Fruit fly (Drosophila melanogaster) whole organism, pupa: Measurements from ENCODE around the gene CG18063.

ENCODE experiments used
- CG10348 ChIP-seq: fragments of 200-800 bp; sonication (Bioruptor generic); IDR thresholded peaks from 2 replicates; pipeline ENCODE4 v1.3.6; 2022; ENCODE audit warnings: missing biosample characterization, missing genetic modification characterization
- CG12605 ChIP-seq: fragments of 200-800 bp; sonication (Bioruptor generic); IDR thresholded peaks from 2 replicates; pipeline ENCODE4 v1.3.6; 2022; ENCODE audit warnings: missing biosample characterization, missing genetic modification characterization
- CG13204 ChIP-seq: fragments of 200-800 bp; sonication (Bioruptor generic); optimal IDR thresholded peaks from 2 replicates; lab custom pipeline; 2018; ENCODE audit warnings: missing biosample characterization, mild to moderate bottlenecking, missing genetic modification characterization, moderate library complexity
- CG14655 ChIP-seq: fragments of 200-800 bp; sonication (Bioruptor generic); optimal IDR thresholded peaks from 3 replicates; lab custom pipeline; 2017; ENCODE audit warnings: mild to moderate bottlenecking, missing biosample characterization, missing genetic modification reagents, missing genetic modification characterization
- CG15710 ChIP-seq: fragments of 200-800 bp; sonication (Bioruptor generic); optimal IDR thresholded peaks from 2 replicates; lab custom pipeline; 2018; ENCODE audit warnings: missing biosample characterization, mild to moderate bottlenecking, missing genetic modification characterization, moderate library complexity
- CG17806 ChIP-seq: fragments of 200-800 bp; sonication (Bioruptor generic); optimal IDR thresholded peaks from 2 replicates; lab custom pipeline; 2018; ENCODE audit warnings: missing biosample characterization, mild to moderate bottlenecking, missing genetic modification characterization, moderate library complexity
- CG32121 ChIP-seq: fragments of 200-800 bp; sonication (Bioruptor generic); IDR thresholded peaks from 2 replicates; pipeline ENCODE4 v1.3.6; 2022; ENCODE audit warnings: missing biosample characterization, missing genetic modification characterization
- CG34367 ChIP-seq: fragments of 200-800 bp; sonication (Bioruptor generic); optimal IDR thresholded peaks from 2 replicates; lab custom pipeline; 2018; ENCODE audit warnings: missing biosample characterization, mild to moderate bottlenecking, missing genetic modification characterization
- CG4496 ChIP-seq: fragments of 200-800 bp; sonication (Bioruptor generic); IDR thresholded peaks from 3 replicates; pipeline ENCODE4 v1.3.6; 2022; ENCODE audit warnings: missing biosample characterization, missing genetic modification characterization
- CG8159 ChIP-seq: fragments of 200-800 bp; sonication (Bioruptor generic); optimal IDR thresholded peaks from 3 replicates; lab custom pipeline; 2018; ENCODE audit warnings: missing biosample characterization, mild to moderate bottlenecking, missing genetic modification characterization, moderate library complexity
- CG8301 ChIP-seq: fragments of 200-800 bp; sonication (Bioruptor generic); optimal IDR thresholded peaks from 2 replicates; lab custom pipeline; 2018; ENCODE audit warnings: missing biosample characterization, mild to moderate bottlenecking, missing genetic modification characterization
- CG9948 ChIP-seq: fragments of 200-800 bp; sonication (Bioruptor generic); optimal IDR thresholded peaks from 2 replicates; lab custom pipeline; 2018; ENCODE audit warnings: missing biosample characterization, mild to moderate bottlenecking, missing genetic modification characterization, moderate library complexity
- D1 ChIP-seq: fragments of 200-800 bp; sonication (Bioruptor generic); optimal IDR thresholded peaks from 2 replicates; lab custom pipeline; 2018; ENCODE audit warnings: missing biosample characterization, mild to moderate bottlenecking, missing genetic modification characterization, moderate library complexity
- EcR ChIP-seq: fragments of 200-800 bp; sonication (Bioruptor generic); optimal IDR thresholded peaks from 3 replicates; lab custom pipeline; 2019; ENCODE audit warnings: missing biosample characterization, missing genetic modification characterization, mild to moderate bottlenecking, moderate library complexity, missing genetic modification reagents
- Ets98B ChIP-seq: fragments of 200-800 bp; sonication (Bioruptor generic); IDR thresholded peaks from 2 replicates; pipeline ENCODE4 v1.3.6; 2022; ENCODE audit warnings: missing biosample characterization, missing genetic modification characterization
- Pif1A ChIP-seq: fragments of 200-800 bp; sonication (Bioruptor generic); optimal IDR thresholded peaks from 3 replicates; lab custom pipeline; 2016; ENCODE audit warnings: missing biosample characterization, missing genetic modification characterization
- Pif1B ChIP-seq: fragments of 200-800 bp; sonication (Bioruptor generic); optimal IDR thresholded peaks from 3 replicates; lab custom pipeline; 2016; ENCODE audit warnings: missing biosample characterization, missing genetic modification characterization
- Snoo ChIP-seq: fragments of 200-800 bp; sonication (Bioruptor generic); optimal IDR thresholded peaks from 3 replicates; lab custom pipeline; 2017; ENCODE audit warnings: missing biosample characterization, mild to moderate bottlenecking, missing genetic modification characterization, inconsistent platforms
- fd96Ca ChIP-seq: fragments of 200-800 bp; sonication (Bioruptor generic); IDR thresholded peaks from 3 replicates; pipeline ENCODE4 v1.3.6; 2022; ENCODE audit warnings: missing biosample characterization, missing genetic modification characterization
- gl ChIP-seq: fragments of 200-800 bp; sonication (Bioruptor generic); optimal IDR thresholded peaks from 2 replicates; lab custom pipeline; 2018; ENCODE audit warnings: missing biosample characterization, mild to moderate bottlenecking, missing genetic modification characterization
- rn ChIP-seq: fragments of 200-800 bp; sonication (Bioruptor generic); IDR thresholded peaks from 2 replicates; pipeline ENCODE4 v1.3.6; 2022; ENCODE audit warnings: missing biosample characterization, missing genetic modification characterization

The CG18063 gene

dm6 chr2L:15923095-15923494, 34.6 kb upstream of the CG18063 start, which contains the start of gene CG4793:
TSS of gene CG4793 (plus strand) at chr2L:15923395.
- TF ChIP-seq Ets98B, result no peak
- no peak for TF ChIP-seq CG8159 (tag; lab: Kevin White, UChicago)
- TF ChIP-seq CG15710 (tag; lab: Kevin White, UChicago), result no peak
- TF ChIP-seq CG4496 (GFP tag; lab: Robert Waterston, UW), result no peak
- no peak for TF ChIP-seq Pif1A (GFP tag; lab: Kevin White, UChicago)
- no peak for TF ChIP-seq CG13204 (GFP tag; lab: Kevin White, UChicago)

dm6 chr2L:15936138-15936537, 21.5 kb upstream of the CG18063 start:
- no peak for TF ChIP-seq rn (GFP tag; lab: Robert Waterston, UW)
- no peak for TF ChIP-seq Pif1B (GFP tag; lab: Kevin White, UChicago)
- TF ChIP-seq Snoo, result no peak

DNA sequence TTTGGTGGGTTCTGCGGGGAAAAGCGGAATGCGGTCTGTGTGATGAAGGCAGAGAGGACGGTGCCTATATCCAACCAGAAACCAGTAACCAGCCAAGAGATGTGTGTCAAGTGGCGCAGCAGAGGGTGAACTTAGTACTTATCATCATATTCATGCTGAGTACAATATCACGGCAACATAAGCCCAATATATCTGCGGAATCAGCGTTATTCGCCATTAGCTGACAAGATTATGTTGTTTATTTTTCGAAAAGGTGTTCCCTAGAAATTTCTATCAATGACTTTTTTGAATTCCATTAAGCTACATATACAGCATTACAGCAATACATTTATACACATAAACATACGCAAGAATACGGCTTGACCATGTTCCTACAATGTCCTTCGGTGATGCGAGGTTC, 16.5 kb upstream of the CG18063 start, which contains the start of gene CG12448:
TSS of gene CG12448 (plus strand) at position 301 of the 400 bp plus-strand sequence.
- TF ChIP-seq CG34367, result no peak
- TF ChIP-seq Pif1B (GFP tag; lab: Kevin White, UChicago), result no peak
- TF ChIP-seq CG13204 (GFP tag; lab: Kevin White, UChicago), result no peak
- no peak for TF ChIP-seq Ets98B
- no peak for TF ChIP-seq Pif1A (GFP tag; lab: Kevin White, UChicago)
- TF ChIP-seq rn (GFP tag; lab: Robert Waterston, UW), result no peak
- TF ChIP-seq gl (tag; lab: Kevin White, UChicago), result no peak
- no peak for TF ChIP-seq CG10348 (GFP tag; lab: Robert Waterston, UW)
- no peak for TF ChIP-seq fd96Ca (GFP tag; lab: Robert Waterston, UW)
- TF ChIP-seq CG32121 (GFP tag; lab: Robert Waterston, UW), result no peak
- no peak for TF ChIP-seq CG4496 (GFP tag; lab: Robert Waterston, UW)
- TF ChIP-seq CG9948 (tag; lab: Kevin White, UChicago), result no peak
- no peak for TF ChIP-seq EcR (GFP tag; lab: Kevin White, UChicago)
- no peak for TF ChIP-seq CG12605 (GFP tag; lab: Robert Waterston, UW)
- no peak for TF ChIP-seq CG15710 (tag; lab: Kevin White, UChicago)
- no peak for TF ChIP-seq CG8159 (tag; lab: Kevin White, UChicago)

DNA sequence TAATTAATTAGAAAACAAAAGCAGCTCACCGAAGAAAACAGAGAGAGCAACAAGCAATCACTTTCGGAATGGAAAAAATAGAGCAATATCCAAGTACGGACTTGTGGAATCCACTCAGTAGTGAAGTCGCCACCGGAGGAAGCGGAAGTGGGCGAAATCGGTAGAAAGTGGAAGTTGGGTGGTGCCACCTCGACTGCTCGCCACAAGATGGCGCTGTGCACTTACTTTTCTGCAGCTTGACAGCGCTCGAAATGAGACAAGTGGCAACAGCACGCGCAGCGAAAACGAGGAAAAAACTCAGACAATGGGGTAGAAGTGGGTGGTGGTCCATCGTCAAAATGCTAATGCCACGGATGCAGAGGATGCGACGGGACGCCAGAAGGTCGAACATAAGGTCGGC, 8.2 kb upstream of the CG18063 start:
- TF ChIP-seq Ets98B, result no peak
- no peak for TF ChIP-seq Snoo
- TF ChIP-seq Pif1A (GFP tag; lab: Kevin White, UChicago), result no peak
- TF ChIP-seq CG15710 (tag; lab: Kevin White, UChicago), result no peak
- TF ChIP-seq CG8159 (tag; lab: Kevin White, UChicago), result no peak
- no peak for TF ChIP-seq CG10348 (GFP tag; lab: Robert Waterston, UW)
- TF ChIP-seq gl (tag; lab: Kevin White, UChicago), result no peak
- TF ChIP-seq rn (GFP tag; lab: Robert Waterston, UW), result no peak
- TF ChIP-seq EcR (GFP tag; lab: Kevin White, UChicago), result no peak

- TF ChIP-seq CG8159 (tag; lab: Kevin White, UChicago) (no peak), CG8301 (no peak), gl (tag; lab: Kevin White, UChicago) (no peak), rn (GFP tag; lab: Robert Waterston, UW) (no peak), EcR (GFP tag; lab: Kevin White, UChicago) (no peak), CG10348 (GFP tag; lab: Robert Waterston, UW) (no peak), CG12605 (GFP tag; lab: Robert Waterston, UW) (no peak), Pif1B (GFP tag; lab: Kevin White, UChicago) (no peak), CG17806 (tag; lab: Kevin White, UChicago) (no peak), CG4496 (GFP tag; lab: Robert Waterston, UW) (no peak), Pif1A (GFP tag; lab: Kevin White, UChicago) (no peak), Snoo (no peak), CG32121 (GFP tag; lab: Robert Waterston, UW) (no peak), CG34367 (no peak), CG9948 (tag; lab: Kevin White, UChicago) (no peak), fd96Ca (GFP tag; lab: Robert Waterston, UW) (no peak), D1 (tag; lab: Kevin White, UChicago) (no peak)
Measured at dm6 chr2L:15962335-15962734, 4.7 kb downstream of the CG18063 start, which contains the start of gene beat-Ib. TSS of gene beat-Ib (minus strand) at chr2L:15962435.

- no peak for TF ChIP-seq CG9948 (tag; lab: Kevin White, UChicago)
Measured at dm6 chr2L:15979186-15979585, 21.5 kb downstream of the CG18063 start, which contains the start of gene CG10839. TSS of gene CG10839 (plus strand) at chr2L:15979486.

DNA sequence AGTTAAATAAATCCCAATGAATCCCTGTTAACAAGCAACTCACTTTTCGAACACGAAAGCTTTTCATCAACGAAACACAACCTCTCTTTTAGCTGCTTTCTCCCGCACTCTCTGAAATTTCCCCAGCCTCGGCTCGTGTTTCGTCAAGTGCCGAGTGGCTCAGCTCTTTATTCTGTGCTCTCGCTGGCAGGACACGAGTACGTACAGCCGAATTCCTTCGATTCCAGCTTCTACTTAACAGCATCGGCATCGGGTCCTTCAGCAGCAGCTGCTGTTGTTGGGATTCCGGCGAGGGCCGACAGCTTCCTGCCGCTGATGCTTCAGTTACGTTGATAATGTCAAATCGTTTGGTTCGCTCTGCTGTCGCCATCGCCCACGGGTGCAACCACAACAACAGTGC, 42.5 kb downstream of the CG18063 start, which contains the start of gene beat-Ic:
TSS of gene beat-Ic (plus strand) at position 93 of the 400 bp plus-strand sequence.
- TF ChIP-seq CG14655 (GFP tag; lab: Kevin White, UChicago) (no peak), D1 (tag; lab: Kevin White, UChicago) (no peak), CG13204 (GFP tag; lab: Kevin White, UChicago) (no peak), rn (GFP tag; lab: Robert Waterston, UW) (no peak), EcR (GFP tag; lab: Kevin White, UChicago) (no peak), CG8301 (no peak)
